Fruit fly (Drosophila melanogaster): ENCODE results near the gene CG13983.
A peak's percentile ranks its signal among the peaks of the same experiment; 100 is the strongest.

The CG13983 gene

dm6 chr2L:6252258-6253004, 11.9 kb downstream of the CG13983 start (continued):
- no peak for TF ChIP-seq CG14050 (GFP tag; IDR thresholded peaks at IDR 0.05)
- TF ChIP-seq nau (GFP tag; optimal IDR thresholded peaks at IDR 0.05) = peak; percentile 21
- peak; percentile 73 for TF ChIP-seq HLHmδ (GFP tag; optimal IDR thresholded peaks at IDR 0.05)
- no peak for TF ChIP-seq CG9817 (tag; optimal IDR thresholded peaks at IDR 0.05)
- no peak for TF ChIP-seq fd64A (GFP tag; optimal IDR thresholded peaks at IDR 0.05)
- no peak for TF ChIP-seq CG2875 (GFP tag; optimal IDR thresholded peaks at IDR 0.05)
- no peak for TF ChIP-seq peb (GFP tag; IDR thresholded peaks at IDR 0.05)
- TF ChIP-seq CG6791 (GFP tag; IDR thresholded peaks at IDR 0.05; ENCODE audit: partially characterized antibody) = no peak
- peak; percentile 27 for TF ChIP-seq CG34376 (GFP tag; optimal IDR thresholded peaks at IDR 0.05)
- no peak for TF ChIP-seq gt (GFP tag; IDR thresholded peaks at IDR 0.05)
- TF ChIP-seq Hmx (GFP tag; optimal IDR thresholded peaks at IDR 0.05) = no peak
- no peak for TF ChIP-seq danr (GFP tag; IDR thresholded peaks at IDR 0.05)
- no peak for TF ChIP-seq CG12219 (GFP tag; optimal IDR thresholded peaks at IDR 0.05)
- no peak for TF ChIP-seq CG14860 (GFP tag; IDR thresholded peaks at IDR 0.05; ENCODE audit: partially characterized antibody)
- TF ChIP-seq exex (tag; optimal IDR thresholded peaks at IDR 0.05) = no peak
- no peak; the same call in 1 of the 2 replicates for TF ChIP-seq HLH3B (GFP tag; IDR thresholded peaks at IDR 0.05)
- no peak for TF ChIP-seq Ets97D (GFP tag; optimal IDR thresholded peaks at IDR 0.05)
- no peak for TF ChIP-seq CG16813 (GFP tag; IDR thresholded peaks at IDR 0.05; ENCODE audit: partially characterized antibody)
- TF ChIP-seq cad (GFP tag; optimal IDR thresholded peaks at IDR 0.05) = no peak
- TF ChIP-seq pzg (GFP tag; optimal IDR thresholded peaks at IDR 0.05) = no peak
- no peak for TF ChIP-seq Hr3 (GFP tag; optimal IDR thresholded peaks at IDR 0.05)
- TF ChIP-seq MESR4 (GFP tag; optimal IDR thresholded peaks at IDR 0.05) = no peak
- TF ChIP-seq CG14441 (GFP tag; IDR thresholded peaks at IDR 0.05) = no peak
- no peak for TF ChIP-seq CG10274 (GFP tag; optimal IDR thresholded peaks at IDR 0.05)
- peak; percentile 0 for TF ChIP-seq PHDP (tag; optimal IDR thresholded peaks at IDR 0.05)
- peak; percentile 14; the same call in 1 of the 2 replicates for TF ChIP-seq Rfx (GFP tag; IDR thresholded peaks at IDR 0.05)
- no peak for TF ChIP-seq vnd (GFP tag; IDR thresholded peaks at IDR 0.05; ENCODE audit: partially characterized antibody)
- no peak for TF ChIP-seq CG11456 (GFP tag; IDR thresholded peaks at IDR 0.05)
- no peak for TF ChIP-seq tx (GFP tag; optimal IDR thresholded peaks at IDR 0.05)
- TF ChIP-seq ara (GFP tag; IDR thresholded peaks at IDR 0.05) = no peak
- TF ChIP-seq Hsf (GFP tag; optimal IDR thresholded peaks at IDR 0.05) = no peak
- no peak for TF ChIP-seq pb (GFP tag; optimal IDR thresholded peaks at IDR 0.05)
- no peak for TF ChIP-seq jigr1 (GFP tag; IDR thresholded peaks at IDR 0.05)
- no peak for TF ChIP-seq NK7.1 (GFP tag; optimal IDR thresholded peaks at IDR 0.05)
- TF ChIP-seq p53 (GFP tag; optimal IDR thresholded peaks at IDR 0.05) = no peak
- no peak for TF ChIP-seq HLH4C (GFP tag; IDR thresholded peaks at IDR 0.05; ENCODE audit: partially characterized antibody)
- no peak for TF ChIP-seq CHES-1-like (GFP tag; optimal IDR thresholded peaks at IDR 0.05)
- no peak for TF ChIP-seq CG3065 (GFP tag; optimal IDR thresholded peaks at IDR 0.05)
- no peak for TF ChIP-seq Dfd (GFP tag; optimal IDR thresholded peaks at IDR 0.05)
- TF ChIP-seq Scr (GFP tag; IDR thresholded peaks at IDR 0.05; ENCODE audit: partially characterized antibody) = no peak
- no peak for TF ChIP-seq insv (GFP tag; optimal IDR thresholded peaks at IDR 0.05)
- no peak for TF ChIP-seq CG6683 (GFP tag; optimal IDR thresholded peaks at IDR 0.05)
- no peak for TF ChIP-seq CG15269 (tag; optimal IDR thresholded peaks at IDR 0.05)
- no peak for TF ChIP-seq cato (GFP tag; optimal IDR thresholded peaks at IDR 0.05; ENCODE audit: borderline replicate concordance)
- no peak for TF ChIP-seq lmd (GFP tag; IDR thresholded peaks at IDR 0.05)
- no peak for TF ChIP-seq B-H2 (GFP tag; optimal IDR thresholded peaks at IDR 0.05)
- no peak for TF ChIP-seq Abd-B (GFP tag; optimal IDR thresholded peaks at IDR 0.05)
- TF ChIP-seq tup (GFP tag; optimal IDR thresholded peaks at IDR 0.05) = no peak
- no peak for TF ChIP-seq seq (GFP tag; IDR thresholded peaks at IDR 0.05)
- TF ChIP-seq bbx (GFP tag; IDR thresholded peaks at IDR 0.05; ENCODE audit: partially characterized antibody) = no peak

All from whole organism, embryonic.